Fruit fly (Drosophila melanogaster) whole organism, embryonic: ENCODE data around the gene CG15142.
A peak's percentile ranks its signal among the peaks of the same experiment; 100 is the strongest.

Source experiments
- Adf1 ChIP-seq: fragments of 200-800 bp; sonication (Bioruptor generic); IDR thresholded peaks from 2 replicates; pipeline ENCODE4 v1.3.6; 2022; ENCODE audit warnings: missing biosample characterization, missing genetic modification characterization
- Antp ChIP-seq: fragments of 200-800 bp; sonication (Bioruptor generic); optimal IDR thresholded peaks from 3 replicates; lab custom pipeline; 2016; ENCODE audit warnings: missing biosample characterization, missing genetic modification characterization
- CG11085 ChIP-seq: fragments of 200-800 bp; sonication (Bioruptor generic); IDR thresholded peaks from 2 replicates; pipeline ENCODE4 v1.3.6; 2022; ENCODE audit warnings: missing biosample characterization, missing genetic modification characterization
- CG11696 ChIP-seq: fragments of 200-800 bp; sonication (Bioruptor generic); IDR thresholded peaks from 2 replicates; pipeline ENCODE4 v1.3.6; 2022; ENCODE audit warnings: missing biosample characterization, missing genetic modification characterization
- CG13424 ChIP-seq: fragments of 200-800 bp; sonication (Bioruptor generic); optimal IDR thresholded peaks from 2 replicates; lab custom pipeline; 2019; ENCODE audit warnings: missing biosample characterization, mild to moderate bottlenecking, missing genetic modification characterization, moderate library complexity
- CG14965 ChIP-seq: fragments of 200-800 bp; sonication (Bioruptor generic); optimal IDR thresholded peaks from 2 replicates; lab custom pipeline; 2016; ENCODE audit warnings: missing biosample characterization, missing genetic modification characterization, borderline replicate concordance
- CG18011 ChIP-seq: fragments of 200-800 bp; sonication (Bioruptor generic); optimal IDR thresholded peaks from 2 replicates; lab custom pipeline; 2017; ENCODE audit warnings: missing biosample characterization, missing genetic modification characterization, mild to moderate bottlenecking, moderate library complexity, missing genotype
- CG1832 ChIP-seq: fragments of 200-800 bp; sonication (Bioruptor generic); optimal IDR thresholded peaks from 2 replicates; lab custom pipeline; 2017; ENCODE audit warnings: missing biosample characterization, mild to moderate bottlenecking, missing genetic modification characterization, inconsistent platforms
- CG2678 ChIP-seq: fragments of 200-800 bp; sonication (Bioruptor generic); optimal IDR thresholded peaks from 3 replicates; lab custom pipeline; 2019; ENCODE audit warnings: missing biosample characterization, mild to moderate bottlenecking, missing genetic modification characterization, moderate library complexity
- CG31388 ChIP-seq: fragments of 200-800 bp; sonication (Bioruptor generic); optimal IDR thresholded peaks from 2 replicates; lab custom pipeline; 2016; ENCODE audit warnings: missing biosample characterization, missing genetic modification characterization
- CG3407 ChIP-seq: fragments of 200-800 bp; sonication (Bioruptor generic); optimal IDR thresholded peaks from 2 replicates; lab custom pipeline; 2018; ENCODE audit warnings: missing biosample characterization, mild to moderate bottlenecking, missing genetic modification characterization
- CG3726 ChIP-seq: fragments of 200-800 bp; sonication (Bioruptor generic); IDR thresholded peaks from 3 replicates; pipeline ENCODE4, ENCODE4 v1.3.6; 2022; ENCODE audit warnings: missing biosample characterization, missing genetic modification characterization
- CG42726 ChIP-seq: fragments of 200-800 bp; sonication (Bioruptor generic); IDR thresholded peaks from 2 replicates; pipeline ENCODE4 v1.3.6; 2022; ENCODE audit warnings: missing biosample characterization, missing genetic modification characterization; ENCODE audit not compliant: partially characterized antibody
- CG4617 ChIP-seq: fragments of 200-800 bp; sonication (Bioruptor generic); optimal IDR thresholded peaks from 3 replicates; lab custom pipeline; 2016; ENCODE audit warnings: missing biosample characterization, missing genetic modification characterization, borderline replicate concordance
- CG8290 ChIP-seq, 3 experiments: fragments of 200-800 bp; sonication (Bioruptor generic); optimal IDR thresholded peaks; 2 replicates each; lab custom pipeline; 2016 to 2019; ENCODE audit warnings: missing biosample characterization in 3 of 3, missing genetic modification characterization in 3 of 3, mild to moderate bottlenecking in 2 of 3, moderate library complexity in 1 of 3
- CG8924 ChIP-seq: fragments of 200-800 bp; optimal IDR thresholded peaks from 3 replicates; lab custom pipeline; 2019; ENCODE audit warnings: missing biosample characterization, mild to moderate bottlenecking, missing genetic modification characterization, moderate library complexity
- CG9215 ChIP-seq: fragments of 200-800 bp; sonication (Bioruptor generic); IDR thresholded peaks from 2 replicates; pipeline ENCODE4 v1.3.6; 2022; ENCODE audit warnings: missing biosample characterization, missing genetic modification characterization
- CG9817 ChIP-seq: fragments of 200-800 bp; sonication (Bioruptor generic); optimal IDR thresholded peaks from 2 replicates; lab custom pipeline; 2018; ENCODE audit warnings: missing biosample characterization, mild to moderate bottlenecking, missing genetic modification characterization, moderate library complexity
- Drgx ChIP-seq: fragments of 200-800 bp; sonication (Bioruptor generic); IDR thresholded peaks from 2 replicates; pipeline ENCODE4 v1.3.6; 2022; ENCODE audit warnings: missing biosample characterization, missing genetic modification characterization
- Gsc ChIP-seq: fragments of 200-800 bp; sonication (Bioruptor generic); IDR thresholded peaks from 2 replicates; pipeline ENCODE4 v1.3.6; 2022; ENCODE audit warnings: missing biosample characterization, missing genetic modification characterization
- HLH3B ChIP-seq: fragments of 200-800 bp; sonication (Bioruptor generic); IDR thresholded peaks from 2 replicates; pipeline ENCODE4 v1.3.6; 2022; ENCODE audit warnings: missing biosample characterization, missing genetic modification characterization
- Max ChIP-seq: fragments of 200-800 bp; sonication (Bioruptor generic); optimal IDR thresholded peaks from 2 replicates; lab custom pipeline; 2016; ENCODE audit warnings: missing biosample characterization, mild to moderate bottlenecking, missing genetic modification characterization
- Med ChIP-seq: fragments of 200-800 bp; sonication (Bioruptor generic); peaks from one replicate; lab custom pipeline; 2016; ENCODE audit warnings: missing biosample characterization, missing genetic modification characterization, mild to moderate bottlenecking, inconsistent platforms, moderate library complexity
- Oli ChIP-seq: fragments of 200-800 bp; sonication (Bioruptor generic); optimal IDR thresholded peaks from 2 replicates; lab custom pipeline; 2018; ENCODE audit warnings: missing biosample characterization, mild to moderate bottlenecking, missing genetic modification characterization, moderate library complexity
- Six4 ChIP-seq: fragments of 200-800 bp; sonication (Bioruptor generic); optimal IDR thresholded peaks from 2 replicates; lab custom pipeline; 2016; ENCODE audit warnings: missing biosample characterization, missing genetic modification characterization
- Sox102F ChIP-seq: fragments of 200-800 bp; sonication (Bioruptor generic); optimal IDR thresholded peaks from 2 replicates; lab custom pipeline; 2018; ENCODE audit warnings: missing biosample characterization, mild to moderate bottlenecking, missing genetic modification characterization, moderate library complexity
- Spps ChIP-seq: fragments of 200-800 bp; sonication (Bioruptor generic); optimal IDR thresholded peaks from 2 replicates; lab custom pipeline; 2018; ENCODE audit warnings: missing biosample characterization, mild to moderate bottlenecking, missing genetic modification characterization
- Tbp ChIP-seq: fragments of >200 bp; optimal IDR thresholded peaks from 2 replicates; lab custom pipeline; 2018; ENCODE audit warnings: missing biosample characterization, missing genetic modification characterization
- bigmax ChIP-seq: fragments of 200-800 bp; sonication (Bioruptor generic); optimal IDR thresholded peaks from 2 replicates; lab custom pipeline; 2018; ENCODE audit warnings: missing biosample characterization, mild to moderate bottlenecking, missing genetic modification characterization
- cwo ChIP-seq: fragments of 200-800 bp; sonication (Bioruptor generic); optimal IDR thresholded peaks from 3 replicates; lab custom pipeline; 2017; ENCODE audit warnings: missing biosample characterization, missing genetic modification characterization, mild to moderate bottlenecking, moderate library complexity, missing genetic modification reagents
- dm ChIP-seq: fragments of 200-800 bp; sonication (Bioruptor generic); optimal IDR thresholded peaks from 3 replicates; lab custom pipeline; 2016; ENCODE audit warnings: missing biosample characterization, missing genetic modification characterization
- emc ChIP-seq: fragments of 200-800 bp; sonication (Bioruptor generic); optimal IDR thresholded peaks from 2 replicates; lab custom pipeline; 2016; ENCODE audit warnings: missing biosample characterization, missing genetic modification characterization
- fd64A ChIP-seq: fragments of 200-800 bp; sonication (Bioruptor generic); optimal IDR thresholded peaks from 3 replicates; lab custom pipeline; 2018; ENCODE audit warnings: missing biosample characterization, mild to moderate bottlenecking, missing genetic modification characterization
- fru ChIP-seq: fragments of >200 bp; optimal IDR thresholded peaks from 2 replicates; lab custom pipeline; 2017
- gsb-n ChIP-seq: fragments of 200-800 bp; sonication (Bioruptor generic); optimal IDR thresholded peaks from 3 replicates; lab custom pipeline; 2018; ENCODE audit warnings: missing biosample characterization, mild to moderate bottlenecking, missing genetic modification characterization
- hbn ChIP-seq: fragments of 200-800 bp; sonication (Bioruptor generic); IDR thresholded peaks from 2 replicates; pipeline ENCODE4 v1.3.6; 2022; ENCODE audit warnings: missing biosample characterization, missing genetic modification characterization; ENCODE audit not compliant: partially characterized antibody
- hkb ChIP-seq, 2 experiments: fragments of 200-800 bp in 1 of 2; fragments of >200 bp in 1 of 2; sonication (Bioruptor generic) in 1 of 2; IDR thresholded peaks in 1 of 2; optimal IDR thresholded peaks in 1 of 2; 2 replicates each; pipeline versions ENCODE4 v1.3.6 to Lab custom; 2017 to 2022; ENCODE audit warnings: missing biosample characterization in 1 of 2, missing genetic modification characterization in 1 of 2
- ind ChIP-seq: fragments of 200-800 bp; sonication (Bioruptor generic); optimal IDR thresholded peaks from 3 replicates; lab custom pipeline; 2016; ENCODE audit warnings: missing biosample characterization, missing genetic modification characterization
- klu ChIP-seq: fragments of 200-800 bp; sonication (Bioruptor generic); IDR thresholded peaks from 2 replicates; pipeline ENCODE4 v1.3.6; 2022; ENCODE audit warnings: missing biosample characterization, missing genetic modification characterization
- pho ChIP-seq: fragments of 200-800 bp; sonication (Bioruptor generic); optimal IDR thresholded peaks from 2 replicates; lab custom pipeline; 2016; ENCODE audit warnings: missing biosample characterization, missing genetic modification characterization
- pum ChIP-seq: fragments of 200-800 bp; sonication (Bioruptor generic); optimal IDR thresholded peaks from 2 replicates; lab custom pipeline; 2016; ENCODE audit warnings: missing biosample characterization, missing genetic modification characterization
- sens ChIP-seq: fragments of 200-800 bp; sonication (Bioruptor generic); peaks from one replicate; lab custom pipeline; 2016; ENCODE audit warnings: missing biosample characterization, missing genetic modification characterization
- sens-2 ChIP-seq: fragments of 200-800 bp; sonication (Bioruptor generic); IDR thresholded peaks from 2 replicates; pipeline ENCODE4 v1.3.6; 2022; ENCODE audit warnings: missing biosample characterization, missing genetic modification characterization
- sima ChIP-seq: fragments of 200-800 bp; sonication (Bioruptor generic); optimal IDR thresholded peaks from 2 replicates; lab custom pipeline; 2016; ENCODE audit warnings: missing biosample characterization, missing genetic modification characterization
- tin ChIP-seq: fragments of 200-800 bp; sonication (Bioruptor generic); optimal IDR thresholded peaks from 3 replicates; lab custom pipeline; 2016; ENCODE audit warnings: missing biosample characterization, missing genetic modification characterization
- vfl ChIP-seq: fragments of 200-800 bp; sonication (Bioruptor generic); optimal IDR thresholded peaks from 2 replicates; lab custom pipeline; 2016; ENCODE audit warnings: missing biosample characterization, missing genetic modification characterization
- vnd ChIP-seq: fragments of 200-800 bp; sonication (Bioruptor generic); IDR thresholded peaks from 3 replicates; pipeline ENCODE4 v1.3.6; 2022; ENCODE audit warnings: missing biosample characterization, missing genetic modification characterization; ENCODE audit not compliant: partially characterized antibody
- vvl ChIP-seq: fragments of 200-800 bp; sonication (Bioruptor generic); IDR thresholded peaks from 2 replicates; pipeline ENCODE4 v1.3.6; 2022; ENCODE audit warnings: missing biosample characterization, missing genetic modification characterization
- z ChIP-seq: fragments of 200-800 bp; sonication (Bioruptor generic); IDR thresholded peaks from 3 replicates; pipeline ENCODE4 v1.3.6; 2022; ENCODE audit warnings: missing biosample characterization, missing genetic modification characterization

Gene CG15142

DNA sequence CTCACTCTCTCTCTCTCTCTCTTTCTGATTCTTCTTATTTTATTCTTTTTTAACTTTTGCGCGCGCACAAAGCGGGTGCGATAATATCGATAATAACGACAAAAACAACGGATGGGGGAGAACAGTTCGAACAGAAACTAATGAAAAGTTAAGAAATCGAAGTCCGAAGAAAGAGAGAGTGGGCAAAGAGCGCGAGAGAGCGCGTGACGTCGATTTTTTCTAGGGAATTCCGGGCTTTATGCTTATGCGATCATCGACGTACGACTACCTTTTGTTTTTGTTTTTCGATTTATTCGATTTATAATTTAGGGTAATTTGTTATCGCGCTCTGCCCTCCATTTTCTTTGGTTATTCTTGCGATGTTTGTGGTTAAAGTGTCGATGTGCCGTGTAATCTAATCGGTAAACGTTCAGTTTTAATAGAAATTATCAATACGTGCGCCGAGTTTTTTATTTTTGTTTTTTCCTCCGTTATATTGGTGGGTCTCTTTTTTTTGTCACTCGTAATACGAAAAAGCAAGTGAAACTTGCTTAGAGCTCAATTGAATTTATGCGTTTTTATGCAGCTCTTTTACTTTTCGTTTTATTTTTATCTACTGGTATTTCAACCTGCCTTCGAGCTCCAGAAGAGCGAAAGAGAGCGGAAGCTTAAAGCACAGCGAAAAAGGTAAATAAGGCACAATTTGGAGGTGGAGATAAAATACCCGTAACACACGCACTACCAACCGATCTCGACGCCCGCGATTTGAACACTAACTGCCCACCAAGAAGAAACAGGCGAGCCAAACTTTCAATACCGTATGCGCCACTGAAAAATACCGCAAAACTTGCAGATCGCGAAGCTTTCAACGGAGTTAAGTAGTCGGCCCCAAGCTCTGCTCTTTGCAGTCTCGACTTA lies 48.8 kb downstream of the CG15142 start, which contains the start of gene dl (continued):
- TF ChIP-seq hkb (optimal IDR thresholded peaks at IDR 0.05; lab: Kevin White, UChicago) (no peak), hkb (GFP tag; IDR thresholded peaks at IDR 0.05; lab: Robert Waterston, UW) (peak; percentile 9; the same call in 1 of the 2 replicates), CG8924 (tag; lab: Kevin White, UChicago) (no peak), Sox102F (GFP tag; lab: Kevin White, UChicago) (peak; percentile 27), Adf1 (GFP tag; lab: Robert Waterston, UW) (no peak; the same call in 1 of the 2 replicates), CG3407 (GFP tag; lab: Kevin White, UChicago) (no peak), Gsc (no peak), sens (GFP tag; lab: Kevin White, UChicago) (peak; percentile 80), Antp (GFP tag; lab: Kevin White, UChicago) (no peak), Max (GFP tag; lab: Kevin White, UChicago) (no peak), CG2678 (tag; lab: Kevin White, UChicago) (no peak), pho (GFP tag; lab: Kevin White, UChicago) (no peak), Six4 (GFP tag; lab: Kevin White, UChicago) (no peak), sima (no peak), CG3726 (GFP tag; lab: Robert Waterston, UW) (no peak), tin (GFP tag; lab: Kevin White, UChicago) (no peak), Tbp (no peak), CG1832 (no peak), Spps (tag; lab: Kevin White, UChicago) (no peak), cwo (GFP tag; lab: Kevin White, UChicago) (no peak), CG4617 (GFP tag; lab: Kevin White, UChicago) (no peak), fru (lab: Kevin White, UChicago) (no peak), CG9817 (tag; lab: Kevin White, UChicago) (no peak), CG9215 (GFP tag; lab: Robert Waterston, UW) (no peak), CG8290 (GFP tag; optimal IDR thresholded peaks at IDR 0.05; lab: Kevin White, UChicago) (no peak), CG8290 (tag; optimal IDR thresholded peaks at IDR 0.05; lab: Kevin White, UChicago) (peak in 1 of 2 experiments; percentile 57), hbn (GFP tag; lab: Robert Waterston, UW) (no peak), CG11085 (GFP tag; lab: Robert Waterston, UW) (peak; percentile 31; the same call in 1 of the 2 replicates), emc (no peak), vvl (no peak), CG13424 (tag; lab: Kevin White, UChicago) (no peak), CG11696 (GFP tag; lab: Robert Waterston, UW) (0 out of 2 replicates have a peak, but pooled peaks have one; percentile 30), Med (peak; percentile 85), pum (GFP tag; lab: Kevin White, UChicago) (no peak), CG14965 (GFP tag; lab: Kevin White, UChicago) (no peak), gsb-n (tag; lab: Kevin White, UChicago) (no peak), ind (GFP tag; lab: Kevin White, UChicago) (no peak), CG18011 (GFP tag; lab: Kevin White, UChicago) (no peak), klu (GFP tag; lab: Robert Waterston, UW) (no peak), CG31388 (no peak), Oli (tag; lab: Kevin White, UChicago) (no peak), HLH3B (no peak), vfl (GFP tag; lab: Kevin White, UChicago) (no peak), CG42726 (GFP tag; lab: Robert Waterston, UW) (no peak; the same call in 1 of the 2 replicates), z (GFP tag; lab: Robert Waterston, UW) (no peak), dm (GFP tag; lab: Kevin White, UChicago) (no peak), fd64A (GFP tag; lab: Kevin White, UChicago) (no peak), vnd (no peak), bigmax (GFP tag; lab: Kevin White, UChicago) (no peak), Drgx (GFP tag; lab: Robert Waterston, UW) (peak; percentile 68), sens-2 (GFP tag; lab: Robert Waterston, UW) (no peak)
